Worm (Caenorhabditis elegans) whole organism, L4 larva: ENCODE results near the gene B0244.7.

Experiments used
- dve-1 ChIP-seq: sonication (generic microtip); optimal IDR thresholded peaks from 2 replicates; lab custom pipeline; 2017; ENCODE audit warnings: antibody characterized with exemption, mild to moderate bottlenecking, missing genetic modification characterization, missing compliant biosample characterization; ENCODE audit not compliant: insufficient read depth
- mep-1 ChIP-seq: fragments of 150-350 bp; sonication (generic microtip); optimal IDR thresholded peaks from 3 replicates; lab custom pipeline; 2014; ENCODE audit warnings: missing biosample characterization, missing genetic modification characterization
- nhr-237 ChIP-seq: sonication (generic microtip); optimal IDR thresholded peaks from 2 replicates; lab custom pipeline; 2017; ENCODE audit warnings: missing biosample characterization, missing genetic modification characterization
- nhr-77 ChIP-seq: fragments of 150-350 bp; optimal IDR thresholded peaks from 2 replicates; lab custom pipeline; 2014; ENCODE audit warnings: missing biosample characterization, missing genetic modification characterization
- zag-1 ChIP-seq: fragments of 150-350 bp; optimal IDR thresholded peaks from 2 replicates; lab custom pipeline; 2014; ENCODE audit warnings: missing biosample characterization, missing genetic modification characterization

DNA sequence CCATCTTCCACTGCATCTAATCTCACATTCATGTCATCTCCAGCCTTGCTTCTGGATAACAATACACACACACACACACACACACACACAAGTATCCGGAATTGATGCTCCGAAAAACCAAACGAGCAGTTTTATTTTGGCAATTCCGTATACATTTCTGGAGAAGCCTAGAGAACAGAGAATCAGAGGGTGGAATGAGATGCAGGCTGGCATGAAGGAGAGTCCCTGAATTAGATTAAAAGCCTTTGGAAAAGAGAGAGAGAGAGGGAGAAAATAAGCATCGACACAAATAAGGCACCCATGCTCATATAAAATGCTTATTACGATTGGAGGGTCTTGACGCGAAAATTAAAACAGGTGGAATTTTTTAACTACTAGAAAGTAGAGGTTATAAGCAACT, 29.4 kb downstream of the B0244.7 start:
- TF ChIP-seq nhr-237 (tag; lab: Kevin White, UChicago) (no peak), dve-1 (tag; lab: Kevin White, UChicago) (no peak), mep-1 (tag; lab: Kevin White, UChicago) (no peak), zag-1 (tag; lab: Kevin White, UChicago) (no peak), nhr-77 (tag; lab: Kevin White, UChicago) (no peak)
